Worm (Caenorhabditis elegans): ENCODE results near the gene T20D4.12.
"Not testable (repeated sequence)": the region's sequence is repeated elsewhere in the genome, so short reads cannot be mapped to it uniquely, and the experiment has no call there.

The T20D4.12 gene

ce11 chrV:3396765-3397164 is at the start of gene T20D4.12:
T20D4.12 (plus strand) TSS chrV:3397065.
- not testable (repeated sequence) for TF ChIP-seq odd-2, pha-2, zip-5 (tag; optimal IDR thresholded peaks at IDR 0.05)

ce11 chrV:3347486-3347885 is 49.4 kb upstream of the T20D4.12 start:
- TF ChIP-seq ceh-30 (tag; optimal IDR thresholded peaks at IDR 0.05) (no peak), elt-2 (tag; optimal IDR thresholded peaks at IDR 0.05) (no peak), pag-3 (tag; optimal IDR thresholded peaks at IDR 0.05; ENCODE audit: borderline replicate concordance) (no peak), F13H6.1 (tag; optimal IDR thresholded peaks at IDR 0.05) (no peak), ets-4 (tag; optimal IDR thresholded peaks at IDR 0.05) (no peak), ceh-14 (tag; optimal IDR thresholded peaks at IDR 0.05) (no peak), npax-4 (tag; optimal IDR thresholded peaks at IDR 0.05) (no peak), ceh-22 (tag; optimal IDR thresholded peaks at IDR 0.05) (no peak), Y22D7AL.16 (tag; optimal IDR thresholded peaks at IDR 0.05) (no peak), sdc-2 (tag; optimal IDR thresholded peaks at IDR 0.05) (no peak), odd-2 (tag; optimal IDR thresholded peaks at IDR 0.05) (no peak)

- TF ChIP-seq hlh-15 (tag; optimal IDR thresholded peaks at IDR 0.05) = no peak
- TF ChIP-seq fkh-10 (GFP tag; optimal IDR thresholded peaks at IDR 0.05) = no peak
- TF ChIP-seq ceh-19 (GFP tag; optimal IDR thresholded peaks at IDR 0.05) = no peak
- no peak for TF ChIP-seq ama-1 (optimal IDR thresholded peaks at IDR 0.05)
- TF ChIP-seq pha-4 (tag; optimal IDR thresholded peaks at IDR 0.05) = no peak
- no peak for TF ChIP-seq ceh-9 (tag; optimal IDR thresholded peaks at IDR 0.05)
- no peak for TF ChIP-seq C08G9.2 (tag; optimal IDR thresholded peaks at IDR 0.05)
- TF ChIP-seq fax-1 (tag; optimal IDR thresholded peaks at IDR 0.05) = no peak
- TF ChIP-seq sox-4 (tag; optimal IDR thresholded peaks at IDR 0.05) = no peak
- no peak for TF ChIP-seq tbx-7 (tag; optimal IDR thresholded peaks at IDR 0.05)
These were observed 47.0 kb upstream of the T20D4.12 start, which contains the start of gene C17B7.15 for ce11 chrV:3349877-3350276. C17B7.15 (plus strand) TSS chrV:3350177.

- TF ChIP-seq ztf-16 (tag; optimal IDR thresholded peaks at IDR 0.05) = no peak
- no peak for TF ChIP-seq ceh-14 (tag; optimal IDR thresholded peaks at IDR 0.05)
- TF ChIP-seq gmeb-2 (tag; optimal IDR thresholded peaks at IDR 0.05) = no peak
These were observed 45.6 kb upstream of the T20D4.12 start, which contains the start of gene str-63 for ce11 chrV:3351266-3351665. str-63 (plus strand) TSS chrV:3351566.

ce11 chrV:3352925-3353324 is 43.9 kb upstream of the T20D4.12 start, which contains the start of gene C17B7.12:
C17B7.12 (plus strand) TSS chrV:3353225.
- no peak for TF ChIP-seq hlh-15 (tag; optimal IDR thresholded peaks at IDR 0.05)
- no peak for TF ChIP-seq pha-4 (tag; optimal IDR thresholded peaks at IDR 0.05)
- no peak for TF ChIP-seq pag-3 (tag; optimal IDR thresholded peaks at IDR 0.05; ENCODE audit: borderline replicate concordance)
- TF ChIP-seq ets-4 (tag; optimal IDR thresholded peaks at IDR 0.05) = no peak
- TF ChIP-seq ceh-34 (tag; optimal IDR thresholded peaks at IDR 0.05) = no peak
- no peak for TF ChIP-seq dmd-4 (tag; optimal IDR thresholded peaks at IDR 0.05; ENCODE audit: borderline replicate concordance)
- TF ChIP-seq ceh-14 (tag; optimal IDR thresholded peaks at IDR 0.05) = no peak
- no peak for TF ChIP-seq lin-11 (tag; optimal IDR thresholded peaks at IDR 0.05)
- TF ChIP-seq ceh-30 (tag; optimal IDR thresholded peaks at IDR 0.05) = no peak
- no peak for TF ChIP-seq K02D7.2 (tag; optimal IDR thresholded peaks at IDR 0.05)
- no peak for TF ChIP-seq ceh-31 (tag; optimal IDR thresholded peaks at IDR 0.05)
- TF ChIP-seq madf-2 (tag; optimal IDR thresholded peaks at IDR 0.05) = no peak
- no peak for TF ChIP-seq ahr-1 (tag; optimal IDR thresholded peaks at IDR 0.05)

ce11 chrV:3355544-3355943 is 41.3 kb upstream of the T20D4.12 start:
- TF ChIP-seq unc-3 (GFP tag; conservative IDR thresholded peaks at IDR 0.05) (no peak), unc-3 (tag; optimal IDR thresholded peaks at IDR 0.05) (no peak), ceh-19 (GFP tag; optimal IDR thresholded peaks at IDR 0.05) (no peak), ahr-1 (tag; optimal IDR thresholded peaks at IDR 0.05) (no peak), C08G9.2 (tag; optimal IDR thresholded peaks at IDR 0.05) (no peak), madf-2 (tag; optimal IDR thresholded peaks at IDR 0.05) (no peak), elt-4 (tag; optimal IDR thresholded peaks at IDR 0.05) (no peak), lin-11 (tag; optimal IDR thresholded peaks at IDR 0.05) (no peak), ceh-14 (tag; optimal IDR thresholded peaks at IDR 0.05) (no peak), pros-1 (tag; optimal IDR thresholded peaks at IDR 0.05) (no peak), npax-4 (tag; optimal IDR thresholded peaks at IDR 0.05) (no peak), sox-2 (GFP tag; IDR thresholded peaks at IDR 0.05) (no peak), fkh-6 (tag; optimal IDR thresholded peaks at IDR 0.05) (no peak), ceh-2 (tag; optimal IDR thresholded peaks at IDR 0.05) (no peak), mec-3 (tag; optimal IDR thresholded peaks at IDR 0.05; ENCODE audit: borderline replicate concordance) (no peak), che-1 (tag; optimal IDR thresholded peaks at IDR 0.05) (no peak), dmd-4 (tag; optimal IDR thresholded peaks at IDR 0.05; ENCODE audit: borderline replicate concordance) (no peak), ztf-16 (tag; optimal IDR thresholded peaks at IDR 0.05) (no peak), zip-5 (tag; optimal IDR thresholded peaks at IDR 0.05) (no peak), nhr-11 (tag; optimal IDR thresholded peaks at IDR 0.05) (no peak)
